Fruit fly (Drosophila melanogaster): Measurements from ENCODE around the gene CG11226.
A peak's percentile ranks its signal among the peaks of the same experiment; 100 is the strongest.

The CG11226 gene

DNA sequence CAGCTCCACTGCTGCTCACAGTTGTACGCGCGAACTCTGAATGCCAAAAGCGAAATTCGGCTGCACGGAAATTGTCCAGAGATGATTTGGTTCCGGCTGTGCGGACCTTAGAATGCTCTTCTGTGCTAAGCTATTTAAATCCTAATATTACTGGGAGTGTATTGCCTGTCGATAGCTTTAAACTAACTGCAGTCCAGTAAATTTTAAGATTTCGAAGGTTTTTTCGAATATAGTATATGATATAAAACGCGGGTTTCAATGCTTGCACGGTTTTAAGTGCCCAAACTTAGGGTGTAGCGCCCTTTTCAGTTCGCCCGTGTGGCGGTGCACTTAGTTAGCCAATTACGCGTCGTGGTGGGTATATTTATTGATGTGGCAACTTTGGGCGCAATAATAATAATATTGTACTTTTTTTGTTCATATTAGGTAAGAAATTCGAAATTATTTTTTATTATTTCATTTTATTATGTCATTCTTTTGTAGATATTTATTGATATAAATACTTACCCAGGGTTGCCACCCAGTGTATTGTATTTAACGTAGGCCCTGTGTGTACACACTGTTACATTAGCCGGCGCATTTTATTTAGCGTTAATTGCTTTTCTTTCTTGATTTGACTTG is 42.0 kb downstream of the CG11226 start, which contains the start of the genes Chro and Ssl1:
TSS of gene Chro (minus strand) at position 262 of the 621 bp plus-strand sequence.
TSS of gene Ssl1 (plus strand) at position 367 of the 621 bp plus-strand sequence.
- TF ChIP-seq ftz-f1 (GFP tag; optimal IDR thresholded peaks at IDR 0.05) = peak; percentile 97
- TF ChIP-seq CG8089 (GFP tag; optimal IDR thresholded peaks at IDR 0.05) = peak; percentile 100
- TF ChIP-seq maf-S (GFP tag; optimal IDR thresholded peaks at IDR 0.05) = peak; percentile 100
- peak; percentile 100 for TF ChIP-seq tap (tag; optimal IDR thresholded peaks at IDR 0.05)
- peak; percentile 100 for TF ChIP-seq Atf-2 (GFP tag; optimal IDR thresholded peaks at IDR 0.05)
- peak; percentile 99 for TF ChIP-seq p53 (GFP tag; optimal IDR thresholded peaks at IDR 0.05)
- peak; percentile 100 for TF ChIP-seq mam (GFP tag; optimal IDR thresholded peaks at IDR 0.05)
- TF ChIP-seq pita (GFP tag; optimal IDR thresholded peaks at IDR 0.05) = no peak
- peak; percentile 96 for TF ChIP-seq CG31365 (tag; optimal IDR thresholded peaks at IDR 0.05)
- TF ChIP-seq CG31224 (GFP tag; IDR thresholded peaks at IDR 0.05) = peak; percentile 99
- TF ChIP-seq CG12155 (GFP tag; optimal IDR thresholded peaks at IDR 0.05) = peak; percentile 99
- no peak for TF ChIP-seq D (optimal IDR thresholded peaks at IDR 0.05)
- TF ChIP-seq D (GFP tag; optimal IDR thresholded peaks at IDR 0.05) = peak; percentile 100
- TF ChIP-seq ssp (GFP tag; IDR thresholded peaks at IDR 0.05) = peak; percentile 98
- TF ChIP-seq Ptx1 (GFP tag; IDR thresholded peaks at IDR 0.05) = peak; percentile 100
- TF ChIP-seq Deaf1 (tag; optimal IDR thresholded peaks at IDR 0.05) = peak; percentile 92
- TF ChIP-seq CG2712 (tag; optimal IDR thresholded peaks at IDR 0.05) = peak; percentile 100
- TF ChIP-seq CG11560 (tag; IDR thresholded peaks at IDR 0.05) = peak; percentile 96
- TF ChIP-seq ems (GFP tag; optimal IDR thresholded peaks at IDR 0.05) = peak; percentile 100
- peak; percentile 100 for TF ChIP-seq phol (tag; optimal IDR thresholded peaks at IDR 0.05)
- TF ChIP-seq CG8924 (tag; optimal IDR thresholded peaks at IDR 0.05) = peak; percentile 100
- TF ChIP-seq ranshi (GFP tag; IDR thresholded peaks at IDR 0.05) = peak; percentile 100
- peak; percentile 31 for TF ChIP-seq CG1832 (GFP tag; optimal IDR thresholded peaks at IDR 0.05)
- peak; percentile 99 for TF ChIP-seq mirr (GFP tag; optimal IDR thresholded peaks at IDR 0.05)
- TF ChIP-seq esg (GFP tag; conservative IDR thresholded peaks at IDR 0.05) = peak; percentile 100
- peak; percentile 100 for TF ChIP-seq CG12744 (GFP tag; optimal IDR thresholded peaks at IDR 0.05)
- TF ChIP-seq Tbp (GFP tag; optimal IDR thresholded peaks at IDR 0.05) = no peak
- TF ChIP-seq CG14965 (GFP tag; optimal IDR thresholded peaks at IDR 0.05; ENCODE audit: borderline replicate concordance) = peak; percentile 94
- TF ChIP-seq sens-2 (GFP tag; IDR thresholded peaks at IDR 0.05) = peak; percentile 100
- TF ChIP-seq fd96Cb (tag; optimal IDR thresholded peaks at IDR 0.05) = peak; percentile 100
- TF ChIP-seq gro (GFP tag; optimal IDR thresholded peaks at IDR 0.05) = peak; percentile 100
- no peak for TF ChIP-seq CG8478 (optimal IDR thresholded peaks at IDR 0.05)
- TF ChIP-seq CG7963 (GFP tag; IDR thresholded peaks at IDR 0.05; ENCODE audit: partially characterized antibody) = no peak
- TF ChIP-seq slbo (GFP tag; IDR thresholded peaks at IDR 0.05) = peak; percentile 100
- peak; percentile 98 for TF ChIP-seq sug (tag; optimal IDR thresholded peaks at IDR 0.05)
- TF ChIP-seq seq (GFP tag; IDR thresholded peaks at IDR 0.05) = peak; percentile 100
- peak; percentile 100 for TF ChIP-seq HmgD (GFP tag; optimal IDR thresholded peaks at IDR 0.05)
- TF ChIP-seq en (GFP tag; optimal IDR thresholded peaks at IDR 0.05) = peak; percentile 100
- peak; percentile 100 for TF ChIP-seq gcm2 (GFP tag; optimal IDR thresholded peaks at IDR 0.05)
- TF ChIP-seq peb (GFP tag; IDR thresholded peaks at IDR 0.05) = peak; percentile 100
- TF ChIP-seq odd (GFP tag; optimal IDR thresholded peaks at IDR 0.05) = peak; percentile 99
- peak; percentile 99 for TF ChIP-seq sr (GFP tag; IDR thresholded peaks at IDR 0.05)
- TF ChIP-seq hth (optimal IDR thresholded peaks at IDR 0.05) = no peak
- peak; percentile 99 for TF ChIP-seq Vsx1 (GFP tag; optimal IDR thresholded peaks at IDR 0.05)
- TF ChIP-seq Six4 (GFP tag; optimal IDR thresholded peaks at IDR 0.05) = peak; percentile 100
- peak; percentile 100 for TF ChIP-seq da (GFP tag; optimal IDR thresholded peaks at IDR 0.05)
- TF ChIP-seq CrebB (tag; optimal IDR thresholded peaks at IDR 0.05) = peak; percentile 100
- TF ChIP-seq cato (GFP tag; optimal IDR thresholded peaks at IDR 0.05; ENCODE audit: borderline replicate concordance) = peak; percentile 100
- TF ChIP-seq D19A (tag; optimal IDR thresholded peaks at IDR 0.05) = peak; percentile 99
- peak; percentile 100 for TF ChIP-seq al (GFP tag; IDR thresholded peaks at IDR 0.05)
- TF ChIP-seq klu (GFP tag; IDR thresholded peaks at IDR 0.05) = peak; percentile 100
- TF ChIP-seq Fer1 (GFP tag; optimal IDR thresholded peaks at IDR 0.05) = peak; percentile 100

All from whole organism, embryonic.